Fruit fly (Drosophila melanogaster): Measurements from ENCODE around the gene CG7568.

dm6 chr3R:29620712-29621479 is 20.2 kb upstream of the CG7568 start:
- TF ChIP-seq Abd-B (GFP tag; optimal IDR thresholded peaks at IDR 0.05) (no peak), Sp1 (GFP tag; optimal IDR thresholded peaks at IDR 0.05) (no peak), usp (GFP tag; optimal IDR thresholded peaks at IDR 0.05) (no peak), dl (GFP tag; optimal IDR thresholded peaks at IDR 0.05; ENCODE audit: insufficient read depth in 1 of 2, partially characterized antibody in 2 of 2) (no peak), lola (GFP tag; optimal IDR thresholded peaks at IDR 0.05) (no peak), Myc (optimal IDR thresholded peaks at IDR 0.05) (no peak), Dif (GFP tag; optimal IDR thresholded peaks at IDR 0.05; ENCODE audit: partially characterized antibody) (no peak), woc (GFP tag; optimal IDR thresholded peaks at IDR 0.05) (no peak)

Measured in whole organism, wandering third instar larva.